Fruit fly (Drosophila melanogaster) whole organism, embryonic: ENCODE results near the gene bb8.
A peak's percentile ranks its signal among the peaks of the same experiment; 100 is the strongest.

ENCODE experiments used
- BEAF-32 ChIP-seq: fragments of 200-800 bp; sonication (Bioruptor generic); optimal IDR thresholded peaks from 3 replicates; lab custom pipeline; 2017; ENCODE audit warnings: missing biosample characterization, missing genetic modification characterization, mild to moderate bottlenecking, moderate library complexity, missing genetic modification reagents
- Blimp-1 ChIP-seq: fragments of 200-800 bp; sonication (Bioruptor generic); optimal IDR thresholded peaks from 3 replicates; lab custom pipeline; 2018; ENCODE audit warnings: missing biosample characterization, missing genetic modification characterization, mild to moderate bottlenecking, moderate library complexity, missing genetic modification reagents
- BtbVII ChIP-seq: fragments of 200-800 bp; sonication (Bioruptor generic); optimal IDR thresholded peaks from 3 replicates; lab custom pipeline; 2017; ENCODE audit warnings: missing biosample characterization, mild to moderate bottlenecking, missing genetic modification characterization
- CG10431 ChIP-seq: fragments of 200-800 bp; sonication (Bioruptor generic); optimal IDR thresholded peaks from 3 replicates; lab custom pipeline; 2018; ENCODE audit warnings: missing biosample characterization, mild to moderate bottlenecking, missing genetic modification characterization
- CG11085 ChIP-seq: fragments of 200-800 bp; sonication (Bioruptor generic); IDR thresholded peaks from 2 replicates; pipeline ENCODE4 v1.3.6; 2022; ENCODE audit warnings: missing biosample characterization, missing genetic modification characterization
- CG11247 ChIP-seq: fragments of 200-800 bp; sonication (Bioruptor generic); IDR thresholded peaks from 2 replicates; pipeline ENCODE4 v1.3.6; 2022; ENCODE audit warnings: missing biosample characterization, missing genetic modification characterization
- CG14441 ChIP-seq: fragments of 200-800 bp; sonication (Bioruptor generic); IDR thresholded peaks from 2 replicates; pipeline ENCODE4 v1.3.6; 2022; ENCODE audit warnings: missing biosample characterization, missing genetic modification characterization
- CG1529 ChIP-seq: fragments of 200-800 bp; sonication (Bioruptor generic); optimal IDR thresholded peaks from 3 replicates; lab custom pipeline; 2018; ENCODE audit warnings: missing biosample characterization, missing genetic modification characterization
- CG1603 ChIP-seq: fragments of 200-800 bp; sonication (Bioruptor generic); optimal IDR thresholded peaks from 2 replicates; lab custom pipeline; 2019; ENCODE audit warnings: missing biosample characterization, mild to moderate bottlenecking, missing genetic modification characterization, moderate library complexity
- CG17829 ChIP-seq: fragments of 200-800 bp; optimal IDR thresholded peaks from 2 replicates; lab custom pipeline; 2019; ENCODE audit warnings: missing biosample characterization, mild to moderate bottlenecking, missing genetic modification characterization, moderate library complexity
- CG1792 ChIP-seq: fragments of 200-800 bp; sonication (Bioruptor generic); optimal IDR thresholded peaks from 2 replicates; lab custom pipeline; 2016; ENCODE audit warnings: missing biosample characterization, missing genetic modification characterization
- CG18476 ChIP-seq: fragments of 200-800 bp; sonication (Bioruptor generic); optimal IDR thresholded peaks from 2 replicates; lab custom pipeline; 2016; ENCODE audit warnings: missing biosample characterization, mild to moderate bottlenecking, missing genetic modification characterization
- CG30403 ChIP-seq: fragments of 200-800 bp; sonication (Bioruptor generic); optimal IDR thresholded peaks from 3 replicates; lab custom pipeline; 2016; ENCODE audit warnings: missing biosample characterization, missing genetic modification characterization
- CG3163 ChIP-seq: fragments of 200-800 bp; sonication (Bioruptor generic); optimal IDR thresholded peaks from 3 replicates; lab custom pipeline; 2016; ENCODE audit warnings: missing biosample characterization, missing genetic modification characterization
- CG3281 ChIP-seq: fragments of 200-800 bp; sonication (Bioruptor generic); optimal IDR thresholded peaks from 3 replicates; lab custom pipeline; 2017; ENCODE audit warnings: missing biosample characterization, mild to moderate bottlenecking, missing genetic modification characterization
- CG3995 ChIP-seq: fragments of 200-800 bp; sonication (Bioruptor generic); optimal IDR thresholded peaks from 3 replicates; lab custom pipeline; 2016; ENCODE audit warnings: missing biosample characterization, missing genetic modification characterization
- CG4404 ChIP-seq: fragments of 200-800 bp; sonication (Bioruptor generic); IDR thresholded peaks from 2 replicates; pipeline ENCODE4 v1.3.6; 2022; ENCODE audit warnings: missing biosample characterization, missing genetic modification characterization
- CG4424 ChIP-seq: fragments of 200-800 bp; sonication (Bioruptor generic); optimal IDR thresholded peaks from 3 replicates; lab custom pipeline; 2016; ENCODE audit warnings: missing biosample characterization, missing genetic modification characterization
- CG7928 ChIP-seq: fragments of 200-800 bp; sonication (Bioruptor generic); optimal IDR thresholded peaks from 2 replicates; lab custom pipeline; 2017; ENCODE audit warnings: missing biosample characterization, mild to moderate bottlenecking, missing genetic modification characterization
- CG8359 ChIP-seq: fragments of 200-800 bp; sonication (Bioruptor generic); optimal IDR thresholded peaks from 2 replicates; lab custom pipeline; 2017; ENCODE audit warnings: missing biosample characterization, mild to moderate bottlenecking, missing genetic modification characterization, borderline replicate concordance
- CG9215 ChIP-seq: fragments of 200-800 bp; sonication (Bioruptor generic); IDR thresholded peaks from 2 replicates; pipeline ENCODE4 v1.3.6; 2022; ENCODE audit warnings: missing biosample characterization, missing genetic modification characterization
- Chrac-16 ChIP-seq: fragments of 200-800 bp; sonication (Bioruptor generic); optimal IDR thresholded peaks from 3 replicates; lab custom pipeline; 2016; ENCODE audit warnings: missing biosample characterization, missing genetic modification characterization
- D19B ChIP-seq: fragments of 200-800 bp; sonication (Bioruptor generic); optimal IDR thresholded peaks from 2 replicates; lab custom pipeline; 2017; ENCODE audit warnings: missing biosample characterization, mild to moderate bottlenecking, missing genetic modification characterization
- Dek ChIP-seq: fragments of 200-800 bp; sonication (Bioruptor generic); optimal IDR thresholded peaks from 3 replicates; lab custom pipeline; 2019; ENCODE audit warnings: missing biosample characterization, mild to moderate bottlenecking, missing genetic modification characterization, moderate library complexity
- ERR ChIP-seq: fragments of 200-800 bp; sonication (Bioruptor generic); optimal IDR thresholded peaks from 2 replicates; lab custom pipeline; 2016; ENCODE audit warnings: missing biosample characterization, missing genetic modification characterization
- HLH4C ChIP-seq: fragments of 200-800 bp; sonication (Bioruptor generic); IDR thresholded peaks from 3 replicates; pipeline ENCODE4 v1.3.6; 2022; ENCODE audit warnings: missing biosample characterization, missing genetic modification characterization; ENCODE audit not compliant: partially characterized antibody
- MESR4 ChIP-seq: fragments of 200-800 bp; sonication (Bioruptor generic); optimal IDR thresholded peaks from 2 replicates; lab custom pipeline; 2018; ENCODE audit warnings: missing biosample characterization, mild to moderate bottlenecking, missing genetic modification characterization, moderate library complexity
- Mrtf ChIP-seq: fragments of 200-800 bp; sonication (Bioruptor generic); IDR thresholded peaks from 3 replicates; pipeline ENCODE4 v1.3.6; 2022; ENCODE audit warnings: missing biosample characterization, missing genetic modification characterization
- Myb ChIP-seq: fragments of 200-800 bp; sonication (Bioruptor generic); optimal IDR thresholded peaks from 2 replicates; lab custom pipeline; 2016; ENCODE audit warnings: missing biosample characterization, missing genetic modification characterization
- NK7.1 ChIP-seq: fragments of 200-800 bp; sonication (Bioruptor generic); optimal IDR thresholded peaks from 3 replicates; lab custom pipeline; 2016; ENCODE audit warnings: missing biosample characterization, missing genetic modification characterization
- Nf-YB ChIP-seq: fragments of 200-800 bp; sonication (Bioruptor generic); optimal IDR thresholded peaks from 3 replicates; lab custom pipeline; 2019; ENCODE audit warnings: missing biosample characterization, mild to moderate bottlenecking, missing genetic modification characterization, moderate library complexity
- Opbp ChIP-seq: fragments of 200-800 bp; sonication (Bioruptor generic); IDR thresholded peaks from 3 replicates; pipeline ENCODE4 v1.3.6; 2022; ENCODE audit warnings: missing biosample characterization, missing genetic modification characterization; ENCODE audit not compliant: partially characterized antibody
- Optix ChIP-seq: fragments of 200-800 bp; sonication (Bioruptor generic); IDR thresholded peaks from 3 replicates; pipeline ENCODE4 v1.3.6; 2022; ENCODE audit warnings: missing biosample characterization, missing genetic modification characterization
- Ptx1 ChIP-seq: fragments of 200-800 bp; sonication (Bioruptor generic); IDR thresholded peaks from 2 replicates; pipeline ENCODE4 v1.3.6; 2022; ENCODE audit warnings: missing biosample characterization, missing genetic modification characterization
- Taf1 ChIP-seq: fragments of 200-800 bp; sonication (Bioruptor generic); IDR thresholded peaks from 2 replicates; pipeline ENCODE4 v1.3.6; 2022; ENCODE audit warnings: missing biosample characterization, missing genetic modification characterization
- ash1 ChIP-seq: fragments of 200-800 bp; sonication (Bioruptor generic); optimal IDR thresholded peaks from 2 replicates; lab custom pipeline; 2018; ENCODE audit warnings: missing biosample characterization, mild to moderate bottlenecking, missing genetic modification characterization
- cato ChIP-seq: fragments of 200-800 bp; sonication (Bioruptor generic); optimal IDR thresholded peaks from 2 replicates; lab custom pipeline; 2016; ENCODE audit warnings: missing biosample characterization, missing genetic modification characterization, borderline replicate concordance
- crol ChIP-seq: fragments of 200-800 bp; sonication (Bioruptor generic); IDR thresholded peaks from 2 replicates; pipeline ENCODE4 v1.3.6; 2022; ENCODE audit warnings: missing biosample characterization, missing genetic modification characterization
- dan ChIP-seq: fragments of 200-800 bp; sonication (Bioruptor generic); IDR thresholded peaks from 2 replicates; pipeline ENCODE4 v1.3.6; 2022; ENCODE audit warnings: missing biosample characterization, missing genetic modification characterization
- eve ChIP-seq, 2 experiments: fragments of >200 bp; optimal IDR thresholded peaks; 2 replicates each; lab custom pipeline; 2017; ENCODE audit warnings: missing biosample characterization in 2 of 2, missing genetic modification characterization in 2 of 2
- gcm ChIP-seq: fragments of 200-800 bp; sonication (Bioruptor generic); optimal IDR thresholded peaks from 2 replicates; lab custom pipeline; 2019; ENCODE audit warnings: missing biosample characterization, mild to moderate bottlenecking, missing genetic modification characterization, moderate library complexity
- gem ChIP-seq: fragments of 200-800 bp; sonication (Bioruptor generic); optimal IDR thresholded peaks from 2 replicates; lab custom pipeline; 2019; ENCODE audit warnings: missing biosample characterization, mild to moderate bottlenecking, missing genetic modification characterization, moderate library complexity
- hbn ChIP-seq: fragments of 200-800 bp; sonication (Bioruptor generic); IDR thresholded peaks from 2 replicates; pipeline ENCODE4 v1.3.6; 2022; ENCODE audit warnings: missing biosample characterization, missing genetic modification characterization; ENCODE audit not compliant: partially characterized antibody
- jigr1 ChIP-seq: fragments of 200-800 bp; sonication (Bioruptor generic); IDR thresholded peaks from 3 replicates; pipeline ENCODE4 v1.3.6; 2022; ENCODE audit warnings: missing biosample characterization, missing genetic modification characterization
- knrl ChIP-seq: fragments of 200-800 bp; sonication (Bioruptor generic); IDR thresholded peaks from 3 replicates; pipeline ENCODE4 v1.3.6; 2022; ENCODE audit warnings: missing biosample characterization, missing genetic modification characterization; ENCODE audit not compliant: partially characterized antibody
- maf-S ChIP-seq: fragments of 200-800 bp; sonication (Bioruptor generic); optimal IDR thresholded peaks from 2 replicates; lab custom pipeline; 2016; ENCODE audit warnings: missing biosample characterization, missing genetic modification characterization
- run ChIP-seq: fragments of 200-800 bp; sonication (Bioruptor generic); optimal IDR thresholded peaks from 3 replicates; lab custom pipeline; 2018; ENCODE audit warnings: missing biosample characterization, mild to moderate bottlenecking, missing genetic modification characterization
- so ChIP-seq: fragments of 200-800 bp; sonication (Bioruptor generic); IDR thresholded peaks from 3 replicates; pipeline ENCODE4 v1.3.6; 2022; ENCODE audit warnings: missing biosample characterization, missing genetic modification characterization
- tll ChIP-seq, 2 experiments: fragments of 200-800 bp in 1 of 2; fragments of >200 bp in 1 of 2; sonication (Bioruptor generic) in 1 of 2; optimal IDR thresholded peaks; 2 replicates each; lab custom pipeline; 2017 to 2019; ENCODE audit warnings: missing biosample characterization in 2 of 2, missing genetic modification characterization in 2 of 2, mild to moderate bottlenecking in 1 of 2, moderate library complexity in 1 of 2
- twi ChIP-seq: fragments of 200-800 bp; optimal IDR thresholded peaks from 2 replicates; lab custom pipeline; 2019; ENCODE audit warnings: missing biosample characterization, mild to moderate bottlenecking, missing genetic modification characterization, moderate library complexity
- vnd ChIP-seq: fragments of 200-800 bp; sonication (Bioruptor generic); IDR thresholded peaks from 3 replicates; pipeline ENCODE4 v1.3.6; 2022; ENCODE audit warnings: missing biosample characterization, missing genetic modification characterization; ENCODE audit not compliant: partially characterized antibody

bb8 gene

dm6 chr3R:23315630-23316029 is 25.6 kb upstream of the bb8 start (continued):
- TF ChIP-seq ERR (GFP tag; lab: Kevin White, UChicago) (no peak), crol (GFP tag; lab: Robert Waterston, UW) (no peak), Chrac-16 (GFP tag; lab: Kevin White, UChicago) (peak; percentile 20), vnd (GFP tag; lab: Robert Waterston, UW) (no peak), CG11085 (GFP tag; lab: Robert Waterston, UW) (no peak), CG7928 (GFP tag; lab: Kevin White, UChicago) (no peak), CG3163 (no peak), CG4424 (GFP tag; lab: Kevin White, UChicago) (no peak), gcm (GFP tag; lab: Kevin White, UChicago) (no peak), Myb (GFP tag; lab: Kevin White, UChicago) (peak; percentile 1), D19B (GFP tag; lab: Kevin White, UChicago) (no peak), CG9215 (GFP tag; lab: Robert Waterston, UW) (no peak), Dek (tag; lab: Kevin White, UChicago) (no peak), cato (GFP tag; lab: Kevin White, UChicago) (no peak), run (tag; lab: Kevin White, UChicago) (no peak), CG10431 (GFP tag; lab: Kevin White, UChicago) (no peak), hbn (GFP tag; lab: Robert Waterston, UW) (no peak), CG18476 (GFP tag; lab: Kevin White, UChicago) (no peak), CG11247 (no peak), twi (no peak), so (GFP tag; lab: Robert Waterston, UW) (no peak), eve (GFP tag; optimal IDR thresholded peaks at IDR 0.05; lab: Kevin White, UChicago) (peak in 1 of 2 experiments; percentile 72), CG4404 (GFP tag; lab: Robert Waterston, UW) (no peak), CG30403 (GFP tag; lab: Kevin White, UChicago) (peak; percentile 27), gem (tag; lab: Kevin White, UChicago) (peak; percentile 51), CG8359 (GFP tag; lab: Kevin White, UChicago) (peak; percentile 3), BtbVII (no peak), tll (GFP tag; optimal IDR thresholded peaks at IDR 0.05; lab: Kevin White, UChicago) (no peak), CG3281 (GFP tag; lab: Kevin White, UChicago) (no peak), maf-S (GFP tag; lab: Kevin White, UChicago) (no peak), CG1603 (peak; percentile 51), Taf1 (GFP tag; lab: Robert Waterston, UW) (no peak), ash1 (no peak), MESR4 (GFP tag; lab: Kevin White, UChicago) (no peak), Blimp-1 (GFP tag; lab: Kevin White, UChicago) (no peak), NK7.1 (GFP tag; lab: Kevin White, UChicago) (no peak), Nf-YB (GFP tag; lab: Kevin White, UChicago) (no peak), CG1792 (GFP tag; lab: Kevin White, UChicago) (no peak), CG17829 (tag; lab: Kevin White, UChicago) (no peak), CG14441 (no peak), knrl (GFP tag; lab: Robert Waterston, UW) (no peak), CG3995 (GFP tag; lab: Kevin White, UChicago) (no peak), Ptx1 (peak; percentile 48; the same call in 1 of the 2 replicates), Optix (0 out of 3 replicates have a peak, but pooled peaks have one; percentile 11), BEAF-32 (GFP tag; lab: Kevin White, UChicago) (no peak), dan (GFP tag; lab: Robert Waterston, UW) (no peak), Mrtf (GFP tag; lab: Robert Waterston, UW) (no peak), CG1529 (GFP tag; lab: Kevin White, UChicago) (no peak), HLH4C (GFP tag; lab: Robert Waterston, UW) (no peak), Opbp (GFP tag; lab: Robert Waterston, UW) (no peak), jigr1 (GFP tag; lab: Robert Waterston, UW) (no peak)
